Worm (Caenorhabditis elegans) whole organism, young adult: ENCODE data around the gene F22E5.17.
"Not testable (repeated sequence)": the region's sequence is repeated elsewhere in the genome, so short reads cannot be mapped to it uniquely, and the experiment has no call there.

ENCODE experiments used
- B0261.1 ChIP-seq: sonication (generic microtip); optimal IDR thresholded peaks from 2 replicates; lab custom pipeline; 2016; ENCODE audit warnings: mild to moderate bottlenecking, missing genetic modification characterization, moderate library complexity, missing compliant biosample characterization
- B0336.3 ChIP-seq: fragments of 200-800 bp; sonication (Bioruptor generic); IDR thresholded peaks from 2 replicates; pipeline ENCODE4 v1.3.6; 2022; ENCODE audit warnings: missing genetic modification characterization, missing compliant biosample characterization
- C06A6.2 ChIP-seq: fragments of 200-800 bp; sonication (Bioruptor generic); conservative IDR thresholded peaks from 2 replicates; pipeline ENCODE4 v1.3.6; 2022; ENCODE audit warnings: missing genetic modification characterization, missing compliant biosample characterization
- C17E4.6 ChIP-seq: fragments of 200-800 bp; sonication (Bioruptor generic); IDR thresholded peaks from 2 replicates; pipeline ENCODE4 v1.3.6; 2022; ENCODE audit warnings: missing genetic modification reagents, missing genetic modification characterization, missing compliant biosample characterization
- F22D6.2 ChIP-seq: sonication (generic microtip); optimal IDR thresholded peaks from 2 replicates; lab custom pipeline; 2016; ENCODE audit warnings: mild to moderate bottlenecking, missing genetic modification characterization, missing compliant biosample characterization
- F23B12.7 ChIP-seq: sonication (generic microtip); optimal IDR thresholded peaks from 2 replicates; lab custom pipeline; 2017; ENCODE audit warnings: missing genetic modification characterization, mild to moderate bottlenecking, missing compliant biosample characterization, antibody characterized with exemption, moderate library complexity; ENCODE audit not compliant: insufficient read depth
- F33H1.4 ChIP-seq: fragments of 200-800 bp; sonication (Bioruptor generic); IDR thresholded peaks from 2 replicates; pipeline ENCODE4 v1.3.6; 2022; ENCODE audit warnings: missing genetic modification reagents, missing genetic modification characterization, missing compliant biosample characterization
- F39B2.1 ChIP-seq: fragments of 200-800 bp; sonication (Bioruptor generic); IDR thresholded peaks from 2 replicates; pipeline ENCODE4 v1.3.6; 2022; ENCODE audit warnings: missing genetic modification reagents, missing genetic modification characterization, missing compliant biosample characterization
- F57A8.1 ChIP-seq: fragments of 200-800 bp; sonication (Bioruptor generic); optimal IDR thresholded peaks from 2 replicates; lab custom pipeline; 2018; ENCODE audit warnings: mild to moderate bottlenecking, missing genetic modification characterization, moderate library complexity, missing compliant biosample characterization
- T07F8.4 ChIP-seq: sonication (generic microtip); optimal IDR thresholded peaks from 2 replicates; lab custom pipeline; 2016; ENCODE audit warnings: mild to moderate bottlenecking, missing genetic modification characterization, moderate library complexity, missing compliant biosample characterization
- ama-1 ChIP-seq, 3 experiments: fragments of 150-350 bp in 1 of 3; sonication (generic microtip) in 2 of 3; optimal IDR thresholded peaks; 2 replicates each; lab custom pipeline; 2014 to 2018; ENCODE audit warnings: missing biosample characterization in 2 of 3, missing genetic modification characterization in 2 of 3, missing genetic modification reagents in 2 of 3
- athp-1 ChIP-seq: sonication (generic microtip); optimal IDR thresholded peaks from 2 replicates; lab custom pipeline; 2017; ENCODE audit warnings: mild to moderate bottlenecking, missing genetic modification characterization, missing compliant biosample characterization
- attf-5 ChIP-seq: fragments of 200-800 bp; sonication (Bioruptor generic); optimal IDR thresholded peaks from 2 replicates; lab custom pipeline; 2018; ENCODE audit warnings: mild to moderate bottlenecking, missing genetic modification characterization, missing compliant biosample characterization
- bed-1 ChIP-seq: fragments of 200-800 bp; sonication (Bioruptor generic); IDR thresholded peaks from 2 replicates; pipeline ENCODE4 v1.3.6; 2022; ENCODE audit warnings: missing genetic modification reagents, missing genetic modification characterization, missing compliant biosample characterization
- bed-2 ChIP-seq: fragments of 200-800 bp; sonication (Bioruptor generic); IDR thresholded peaks from 2 replicates; pipeline ENCODE4 v1.3.6; 2022; ENCODE audit warnings: missing genetic modification reagents, missing genetic modification characterization, missing compliant biosample characterization
- ceh-100 ChIP-seq: fragments of 200-800 bp; sonication (Bioruptor generic); IDR thresholded peaks from 2 replicates; pipeline ENCODE4 v1.3.6; 2022; ENCODE audit warnings: missing genetic modification reagents, missing genetic modification characterization, missing compliant biosample characterization
- ceh-40 ChIP-seq: fragments of 200-800 bp; sonication (Bioruptor generic); IDR thresholded peaks from 2 replicates; pipeline ENCODE4 v1.3.6; 2022; ENCODE audit warnings: missing genetic modification characterization, missing compliant biosample characterization
- ceh-79 ChIP-seq: sonication (generic microtip); optimal IDR thresholded peaks from 2 replicates; lab custom pipeline; 2017; ENCODE audit warnings: mild to moderate bottlenecking, missing genetic modification characterization, missing compliant biosample characterization
- dpff-1 ChIP-seq: sonication (generic microtip); optimal IDR thresholded peaks from 2 replicates; lab custom pipeline; 2017; ENCODE audit warnings: mild to moderate bottlenecking, missing genetic modification characterization, missing compliant biosample characterization
- egl-44 ChIP-seq: fragments of 200-800 bp; sonication (Bioruptor generic); IDR thresholded peaks from 2 replicates; pipeline ENCODE4 v1.3.6; 2022; ENCODE audit warnings: missing genetic modification reagents, missing genetic modification characterization, missing compliant biosample characterization
- ets-4 ChIP-seq: fragments of 200-800 bp; sonication (Bioruptor generic); optimal IDR thresholded peaks from 2 replicates; lab custom pipeline; 2018; ENCODE audit warnings: mild to moderate bottlenecking, missing genetic modification characterization, missing compliant biosample characterization
- lag-1 ChIP-seq: fragments of 200-800 bp; sonication (Bioruptor generic); IDR thresholded peaks from 2 replicates; pipeline ENCODE4 v1.3.6; 2022; ENCODE audit warnings: missing genetic modification reagents, missing genetic modification characterization, missing compliant biosample characterization
- let-607 ChIP-seq, 2 experiments: fragments of 200-800 bp in 1 of 2; sonication (Bioruptor generic) in 1 of 2; sonication (generic microtip) in 1 of 2; optimal IDR thresholded peaks; 2 replicates each; lab custom pipeline; 2016 to 2018; ENCODE audit warnings: mild to moderate bottlenecking in 2 of 2, missing compliant biosample characterization in 2 of 2, missing genetic modification characterization in 2 of 2, moderate library complexity in 2 of 2, missing genotype in 1 of 2
- lin-40 ChIP-seq: sonication (generic microtip); optimal IDR thresholded peaks from 2 replicates; lab custom pipeline; 2016; ENCODE audit warnings: missing genetic modification characterization, mild to moderate bottlenecking, missing compliant biosample characterization, missing genotype, missing genetic modification reagents
- lin-54 ChIP-seq: fragments of 200-800 bp; sonication (Bioruptor generic); optimal IDR thresholded peaks from 2 replicates; lab custom pipeline; 2018; ENCODE audit warnings: mild to moderate bottlenecking, missing genetic modification characterization, missing compliant biosample characterization
- madf-10 ChIP-seq: sonication (generic microtip); optimal IDR thresholded peaks from 2 replicates; lab custom pipeline; 2016; ENCODE audit warnings: mild to moderate bottlenecking, missing genetic modification characterization, missing compliant biosample characterization
- madf-8 ChIP-seq: fragments of 200-800 bp; sonication (Bioruptor generic); conservative IDR thresholded peaks from 2 replicates; pipeline ENCODE4 v1.3.6; 2022; ENCODE audit warnings: missing genetic modification reagents, missing genetic modification characterization, missing compliant biosample characterization
- mcd-1 ChIP-seq: fragments of 200-800 bp; sonication (Bioruptor generic); IDR thresholded peaks from 2 replicates; pipeline ENCODE4 v1.3.6; 2022; ENCODE audit warnings: missing genetic modification reagents, missing genetic modification characterization, missing compliant biosample characterization
- nfya-2 ChIP-seq: fragments of 200-800 bp; sonication (Bioruptor generic); IDR thresholded peaks from 2 replicates; pipeline ENCODE4 v1.3.6; 2022; ENCODE audit warnings: missing genetic modification reagents, missing genetic modification characterization, missing compliant biosample characterization
- nfyb-1 ChIP-seq: fragments of 200-800 bp; sonication (Bioruptor generic); IDR thresholded peaks from 2 replicates; pipeline ENCODE4 v1.3.6; 2022; ENCODE audit warnings: missing genetic modification reagents, missing genetic modification characterization, missing compliant biosample characterization
- nhr-120 ChIP-seq: fragments of 200-800 bp; sonication (Bioruptor generic); IDR thresholded peaks from 2 replicates; pipeline ENCODE4 v1.3.6; 2022; ENCODE audit warnings: missing genetic modification characterization, missing compliant biosample characterization
- repo-1 ChIP-seq: sonication (generic microtip); optimal IDR thresholded peaks from 2 replicates; lab custom pipeline; 2017; ENCODE audit warnings: mild to moderate bottlenecking, missing genetic modification characterization, missing compliant biosample characterization
- snpc-1.3 ChIP-seq: sonication (generic microtip); optimal IDR thresholded peaks from 2 replicates; lab custom pipeline; 2017; ENCODE audit warnings: missing genetic modification characterization, mild to moderate bottlenecking, missing compliant biosample characterization, antibody characterized with exemption, moderate library complexity, missing genotype, missing genetic modification reagents; ENCODE audit not compliant: insufficient read depth
- snpc-4 ChIP-seq, 5 experiments: fragments of 150-350 bp in 1 of 5; sonication (generic microtip) in 4 of 5; optimal IDR thresholded peaks; 2 replicates each; lab custom pipeline; 2014 to 2018; ENCODE audit warnings: missing genetic modification characterization in 5 of 5, missing biosample characterization in 3 of 5, antibody characterized with exemption in 2 of 5, mild to moderate bottlenecking in 2 of 5, missing compliant biosample characterization in 2 of 5, missing genotype in 2 of 5, moderate library complexity in 2 of 5, missing genetic modification reagents in 1 of 5
- unc-62 ChIP-seq: fragments of 150-350 bp; optimal IDR thresholded peaks from 2 replicates; lab custom pipeline; 2014; ENCODE audit warnings: missing biosample characterization, missing genetic modification reagents, missing genetic modification characterization
- zfh-2 ChIP-seq: fragments of 200-800 bp; sonication (Bioruptor generic); conservative IDR thresholded peaks from 2 replicates; pipeline ENCODE4 v1.3.6; 2022; ENCODE audit warnings: missing genetic modification reagents, missing genetic modification characterization, missing compliant biosample characterization
- ztf-28 ChIP-seq: fragments of 200-800 bp; sonication (Bioruptor generic); IDR thresholded peaks from 2 replicates; pipeline ENCODE4 v1.3.6; 2022; ENCODE audit warnings: missing genetic modification reagents, missing genetic modification characterization, missing compliant biosample characterization
- ztf-3 ChIP-seq: fragments of 200-800 bp; sonication (Bioruptor generic); optimal IDR thresholded peaks from 2 replicates; lab custom pipeline; 2018; ENCODE audit warnings: mild to moderate bottlenecking, missing genetic modification characterization, missing compliant biosample characterization

F22E5.17 gene

DNA sequence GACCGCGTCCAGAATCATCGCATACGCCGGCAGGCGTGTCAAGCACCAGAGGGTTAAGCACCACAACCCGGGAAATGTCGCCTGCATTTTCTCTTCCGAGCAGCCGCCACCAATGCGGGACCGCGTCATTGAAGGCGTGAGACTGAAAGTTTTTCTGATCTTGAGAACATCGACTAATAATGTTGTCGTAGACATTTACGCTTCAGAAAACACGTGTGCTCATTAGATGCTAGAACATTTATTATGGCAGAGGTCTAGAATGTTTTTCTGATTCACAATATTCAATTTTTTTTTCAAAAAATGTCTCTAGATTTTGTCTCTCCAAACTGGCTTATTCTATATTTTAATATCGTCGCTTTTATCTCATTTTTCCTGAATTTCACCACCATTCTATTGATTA, 21.2 kb upstream of the F22E5.17 start, which contains the start of gene sri-47:
sri-47 (plus strand) TSS at position 301 of the 400 bp plus-strand sequence.
- no peak for TF ChIP-seq dpff-1
- no peak for TF ChIP-seq lin-54 (GFP tag; lab: Kevin White, UChicago)
- TF ChIP-seq B0261.1 (tag; lab: Kevin White, UChicago): no peak
- TF ChIP-seq lin-40: no peak
- 0 out of 2 replicates have a peak, but pooled peaks have one; percentile 37 for TF ChIP-seq zfh-2 (GFP tag; lab: Robert Waterston, UW)
- TF ChIP-seq madf-10: no peak
- TF ChIP-seq nhr-120 (GFP tag; lab: Robert Waterston, UW): no peak

ce11 chrII:2659364-2659763, 18.5 kb upstream of the F22E5.17 start, which contains the start of gene gcy-21:
Gene gcy-21 (plus strand): TSS chrII:2659664.
- TF ChIP-seq ceh-79 (tag; lab: Kevin White, UChicago) (no peak), C06A6.2 (GFP tag; lab: Robert Waterston, UW) (no peak), lag-1 (GFP tag; lab: Robert Waterston, UW) (no peak), F57A8.1 (GFP tag; lab: Kevin White, UChicago) (no peak), B0336.3 (GFP tag; lab: Robert Waterston, UW) (no peak), C17E4.6 (GFP tag; lab: Robert Waterston, UW) (no peak), ztf-28 (GFP tag; lab: Robert Waterston, UW) (no peak), snpc-1.3 (no peak), nfya-2 (GFP tag; lab: Robert Waterston, UW) (no peak), F33H1.4 (no peak), ceh-40 (GFP tag; lab: Robert Waterston, UW) (no peak), bed-1 (GFP tag; lab: Robert Waterston, UW) (no peak), F39B2.1 (GFP tag; lab: Robert Waterston, UW) (no peak), ama-1 (optimal IDR thresholded peaks at IDR 0.05; lab: Kevin White, UChicago) (no peak), ama-1 (GFP tag; optimal IDR thresholded peaks at IDR 0.05; lab: Kevin White, UChicago) (no peak), attf-5 (no peak), F23B12.7 (tag; lab: Kevin White, UChicago) (no peak), ceh-100 (no peak), let-607 (tag; optimal IDR thresholded peaks at IDR 0.05; lab: Kevin White, UChicago) (no peak), ztf-3 (GFP tag; lab: Kevin White, UChicago) (no peak), egl-44 (no peak)

- not testable (repeated sequence) for TF ChIP-seq snpc-4 (GFP tag; optimal IDR thresholded peaks at IDR 0.05; lab: Kevin White, UChicago); snpc-4 (tag; optimal IDR thresholded peaks at IDR 0.05; lab: Kevin White, UChicago); C06A6.2 (GFP tag; lab: Robert Waterston, UW); bed-1 (GFP tag; lab: Robert Waterston, UW)
These were observed 12.8 kb upstream of the F22E5.17 start, which contains the start of gene F22E5.2 for ce11 chrII:2665081-2665480. Gene F22E5.2 (plus strand): TSS chrII:2665381.

DNA sequence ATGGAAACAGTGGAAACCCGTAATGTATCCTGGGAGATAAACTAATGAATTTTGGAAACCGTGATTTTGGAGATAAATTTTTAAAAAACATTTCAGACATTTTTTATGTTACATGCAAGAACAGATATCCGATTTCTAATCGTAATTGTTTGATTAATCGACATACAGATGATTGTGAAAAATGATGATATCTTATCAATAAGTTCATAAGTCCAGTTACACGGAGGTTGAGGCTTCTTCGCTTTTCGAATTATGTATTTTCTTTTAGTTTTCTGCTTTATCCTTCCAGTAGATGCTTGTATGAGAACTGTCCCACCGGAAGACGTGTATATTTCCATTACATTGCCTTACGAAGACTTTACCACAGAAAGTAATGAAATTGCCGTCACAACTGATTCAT, 12.2 kb upstream of the F22E5.17 start, which contains the start of gene F22E5.22:
F22E5.22 (plus strand) TSS at position 301 of the 400 bp plus-strand sequence.
- no peak for TF ChIP-seq nfyb-1 (GFP tag; lab: Robert Waterston, UW)
- TF ChIP-seq athp-1 (tag; lab: Kevin White, UChicago): no peak
- no peak for TF ChIP-seq ets-4
- no peak for TF ChIP-seq F22D6.2
- no peak for TF ChIP-seq ztf-28 (GFP tag; lab: Robert Waterston, UW)
- no peak for TF ChIP-seq C17E4.6 (GFP tag; lab: Robert Waterston, UW)
- TF ChIP-seq unc-62 (GFP tag; lab: Kevin White, UChicago): no peak
- TF ChIP-seq madf-8: no peak
- no peak for TF ChIP-seq bed-2 (GFP tag; lab: Robert Waterston, UW)
- TF ChIP-seq mcd-1 (GFP tag; lab: Robert Waterston, UW): no peak
- TF ChIP-seq repo-1 (tag; lab: Kevin White, UChicago): no peak
- TF ChIP-seq T07F8.4 (tag; lab: Kevin White, UChicago): no peak
- TF ChIP-seq, all 124 proteins: peak for 0
